Worm (Caenorhabditis elegans): ENCODE results near the gene flp-15.

ce11 chrIII:13643534-13643933, 24.1 kb downstream of the flp-15 start, which contains the start of the genes drr-2 and set-16:
- peak; percentile 21 for TF ChIP-seq nhr-28 (tag; optimal IDR thresholded peaks at IDR 0.05)
- TF ChIP-seq nhr-2 (tag; optimal IDR thresholded peaks at IDR 0.05): peak; percentile 76
- peak; percentile 99 for TF ChIP-seq pha-4 (tag; optimal IDR thresholded peaks at IDR 0.05)
- TF ChIP-seq blmp-1 (tag; optimal IDR thresholded peaks at IDR 0.05): peak; percentile 48
- TF ChIP-seq cnd-1 (tag; optimal IDR thresholded peaks at IDR 0.05): peak; percentile 85
- TF ChIP-seq unc-39 (tag; optimal IDR thresholded peaks at IDR 0.05): no peak

Measured in whole organism, mixed stage, embryonic.